Worm (Caenorhabditis elegans) whole organism, young adult: ENCODE results near the gene ska-3.

Experiments
- B0336.3 ChIP-seq: fragments of 200-800 bp; sonication (Bioruptor generic); IDR thresholded peaks from 2 replicates; pipeline ENCODE4 v1.3.6; 2022; ENCODE audit warnings: missing genetic modification characterization, missing compliant biosample characterization
- F10E7.11 ChIP-seq: sonication (generic microtip); optimal IDR thresholded peaks from 2 replicates; lab custom pipeline; 2017; ENCODE audit warnings: mild to moderate bottlenecking, missing genetic modification characterization, moderate library complexity, missing compliant biosample characterization
- F33H1.4 ChIP-seq: fragments of 200-800 bp; sonication (Bioruptor generic); IDR thresholded peaks from 2 replicates; pipeline ENCODE4 v1.3.6; 2022; ENCODE audit warnings: missing genetic modification reagents, missing genetic modification characterization, missing compliant biosample characterization
- F39B2.1 ChIP-seq: fragments of 200-800 bp; sonication (Bioruptor generic); IDR thresholded peaks from 2 replicates; pipeline ENCODE4 v1.3.6; 2022; ENCODE audit warnings: missing genetic modification reagents, missing genetic modification characterization, missing compliant biosample characterization
- F52B5.7 ChIP-seq: sonication (generic microtip); optimal IDR thresholded peaks from 2 replicates; lab custom pipeline; 2016; ENCODE audit warnings: mild to moderate bottlenecking, missing genetic modification characterization, missing compliant biosample characterization
- F57C9.4 ChIP-seq: sonication (generic microtip); optimal IDR thresholded peaks from 2 replicates; lab custom pipeline; 2017; ENCODE audit warnings: mild to moderate bottlenecking, missing genetic modification characterization, missing compliant biosample characterization
- K12H6.12 ChIP-seq: fragments of 200-800 bp; sonication (Bioruptor generic); optimal IDR thresholded peaks from 2 replicates; lab custom pipeline; 2018; ENCODE audit warnings: mild to moderate bottlenecking, missing genetic modification characterization, missing compliant biosample characterization
- Y53F4B.3 ChIP-seq: fragments of 200-800 bp; sonication (Bioruptor generic); IDR thresholded peaks from 2 replicates; pipeline ENCODE4 v1.3.6; 2022; ENCODE audit warnings: missing genetic modification reagents, missing genetic modification characterization, missing compliant biosample characterization
- Y56A3A.18 ChIP-seq: fragments of 200-800 bp; sonication (Bioruptor generic); IDR thresholded peaks from 2 replicates; pipeline ENCODE4 v1.3.6; 2022; ENCODE audit warnings: missing genetic modification reagents, missing genetic modification characterization, missing compliant biosample characterization
- ZK185.1 ChIP-seq: sonication (generic microtip); optimal IDR thresholded peaks from 2 replicates; lab custom pipeline; 2016; ENCODE audit warnings: mild to moderate bottlenecking, missing genetic modification characterization, missing compliant biosample characterization; ENCODE audit not compliant: poor library complexity, severe bottlenecking
- ama-1 ChIP-seq, 3 experiments: fragments of 150-350 bp in 1 of 3; sonication (generic microtip) in 2 of 3; optimal IDR thresholded peaks; 2 replicates each; lab custom pipeline; 2014 to 2018; ENCODE audit warnings: missing biosample characterization in 2 of 3, missing genetic modification characterization in 2 of 3, missing genetic modification reagents in 2 of 3
- atf-7 ChIP-seq: sonication (generic microtip); optimal IDR thresholded peaks from 2 replicates; lab custom pipeline; 2017; ENCODE audit warnings: mild to moderate bottlenecking, missing genetic modification characterization, missing compliant biosample characterization
- attf-5 ChIP-seq: fragments of 200-800 bp; sonication (Bioruptor generic); optimal IDR thresholded peaks from 2 replicates; lab custom pipeline; 2018; ENCODE audit warnings: mild to moderate bottlenecking, missing genetic modification characterization, missing compliant biosample characterization
- ceh-27 ChIP-seq: fragments of 200-800 bp; sonication (Bioruptor generic); optimal IDR thresholded peaks from 2 replicates; lab custom pipeline; 2018; ENCODE audit warnings: mild to moderate bottlenecking, missing genetic modification characterization, moderate library complexity, missing compliant biosample characterization
- ceh-40 ChIP-seq: fragments of 200-800 bp; sonication (Bioruptor generic); IDR thresholded peaks from 2 replicates; pipeline ENCODE4 v1.3.6; 2022; ENCODE audit warnings: missing genetic modification characterization, missing compliant biosample characterization
- dox-1 ChIP-seq: fragments of 200-800 bp; sonication (Bioruptor generic); IDR thresholded peaks from 2 replicates; pipeline ENCODE4 v1.3.6; 2022; ENCODE audit warnings: missing genetic modification reagents, missing genetic modification characterization, missing compliant biosample characterization
- dpff-1 ChIP-seq: sonication (generic microtip); optimal IDR thresholded peaks from 2 replicates; lab custom pipeline; 2017; ENCODE audit warnings: mild to moderate bottlenecking, missing genetic modification characterization, missing compliant biosample characterization
- dpl-1 ChIP-seq: fragments of 150-350 bp; optimal IDR thresholded peaks from 2 replicates; lab custom pipeline; 2014; ENCODE audit warnings: missing biosample characterization, missing genetic modification reagents, missing genetic modification characterization
- efl-1 ChIP-seq: fragments of 150-350 bp; optimal IDR thresholded peaks from 2 replicates; lab custom pipeline; 2014; ENCODE audit warnings: missing biosample characterization, missing genetic modification reagents, missing genetic modification characterization
- egl-18 ChIP-seq: fragments of 200-800 bp; sonication (Bioruptor generic); IDR thresholded peaks from 2 replicates; pipeline ENCODE4 v1.3.6; 2022; ENCODE audit warnings: missing genetic modification reagents, missing genetic modification characterization, missing compliant biosample characterization
- ekl-4 ChIP-seq: fragments of 200-800 bp; sonication (Bioruptor generic); IDR thresholded peaks from 2 replicates; pipeline ENCODE4 v1.3.6; 2022; ENCODE audit warnings: missing genetic modification reagents, missing genetic modification characterization, missing compliant biosample characterization
- fkh-3 ChIP-seq: sonication (generic microtip); optimal IDR thresholded peaks from 2 replicates; lab custom pipeline; 2016; ENCODE audit warnings: mild to moderate bottlenecking, missing genetic modification characterization, missing compliant biosample characterization
- hlh-12 ChIP-seq: sonication (generic microtip); optimal IDR thresholded peaks from 2 replicates; lab custom pipeline; 2016; ENCODE audit warnings: missing genetic modification characterization, missing compliant biosample characterization
- hmg-20 ChIP-seq: fragments of 200-800 bp; sonication (Bioruptor generic); IDR thresholded peaks from 2 replicates; pipeline ENCODE4 v1.3.6; 2022; ENCODE audit warnings: missing genetic modification reagents, missing genetic modification characterization, missing compliant biosample characterization
- hrde-1 ChIP-seq: sonication (generic microtip); optimal IDR thresholded peaks from 2 replicates; lab custom pipeline; 2016; ENCODE audit warnings: missing genetic modification characterization, mild to moderate bottlenecking, missing compliant biosample characterization, moderate library complexity, missing genotype, missing genetic modification reagents, borderline replicate concordance
- hsf-1 ChIP-seq: fragments of 200-800 bp; sonication (Bioruptor generic); IDR thresholded peaks from 2 replicates; pipeline ENCODE4 v1.3.6; 2022; ENCODE audit warnings: missing genetic modification reagents, missing genetic modification characterization, missing compliant biosample characterization
- let-607 ChIP-seq, 2 experiments: fragments of 200-800 bp in 1 of 2; sonication (Bioruptor generic) in 1 of 2; sonication (generic microtip) in 1 of 2; optimal IDR thresholded peaks; 2 replicates each; lab custom pipeline; 2016 to 2018; ENCODE audit warnings: mild to moderate bottlenecking in 2 of 2, missing compliant biosample characterization in 2 of 2, missing genetic modification characterization in 2 of 2, moderate library complexity in 2 of 2, missing genotype in 1 of 2
- lin-54 ChIP-seq: fragments of 200-800 bp; sonication (Bioruptor generic); optimal IDR thresholded peaks from 2 replicates; lab custom pipeline; 2018; ENCODE audit warnings: mild to moderate bottlenecking, missing genetic modification characterization, missing compliant biosample characterization
- lir-1 ChIP-seq: fragments of 200-800 bp; sonication (Bioruptor generic); conservative IDR thresholded peaks from 2 replicates; pipeline ENCODE4 v1.3.6; 2022; ENCODE audit warnings: missing genetic modification reagents, missing genetic modification characterization, missing compliant biosample characterization
- madf-3 ChIP-seq: fragments of 200-800 bp; sonication (Bioruptor generic); IDR thresholded peaks from 2 replicates; pipeline ENCODE4 v1.3.6; 2022; ENCODE audit warnings: missing genetic modification reagents, missing genetic modification characterization, missing compliant biosample characterization
- mxl-1 ChIP-seq: sonication (generic microtip); optimal IDR thresholded peaks from 2 replicates; lab custom pipeline; 2016; ENCODE audit warnings: missing genetic modification characterization, missing compliant biosample characterization
- nfya-1 ChIP-seq: sonication (generic microtip); optimal IDR thresholded peaks from 2 replicates; lab custom pipeline; 2017; ENCODE audit warnings: antibody characterized with exemption, missing compliant biosample characterization, missing genetic modification characterization, borderline replicate concordance; ENCODE audit not compliant: insufficient read depth
- nfyb-1 ChIP-seq: fragments of 200-800 bp; sonication (Bioruptor generic); IDR thresholded peaks from 2 replicates; pipeline ENCODE4 v1.3.6; 2022; ENCODE audit warnings: missing genetic modification reagents, missing genetic modification characterization, missing compliant biosample characterization
- nhr-90 ChIP-seq: sonication (generic microtip); optimal IDR thresholded peaks from 2 replicates; lab custom pipeline; 2016; ENCODE audit warnings: missing genotype, mild to moderate bottlenecking, missing genetic modification characterization, missing compliant biosample characterization
- rpc-1 ChIP-seq, 2 experiments: fragments of 150-350 bp in 1 of 2; sonication (generic microtip) in 1 of 2; optimal IDR thresholded peaks; 2 replicates each; lab custom pipeline; 2014 to 2018; ENCODE audit warnings: missing biosample characterization in 1 of 2, missing genetic modification characterization in 1 of 2, missing genetic modification reagents in 1 of 2, missing genotype in 1 of 2
- snpc-1.3 ChIP-seq: sonication (generic microtip); optimal IDR thresholded peaks from 2 replicates; lab custom pipeline; 2017; ENCODE audit warnings: missing genetic modification characterization, mild to moderate bottlenecking, missing compliant biosample characterization, antibody characterized with exemption, moderate library complexity, missing genotype, missing genetic modification reagents; ENCODE audit not compliant: insufficient read depth
- snpc-3.4 ChIP-seq: sonication (generic microtip); optimal IDR thresholded peaks from 2 replicates; lab custom pipeline; 2017; ENCODE audit warnings: missing genetic modification characterization, mild to moderate bottlenecking, missing compliant biosample characterization, antibody characterized with exemption, moderate library complexity, missing genotype, missing genetic modification reagents
- snpc-4 ChIP-seq, 5 experiments: fragments of 150-350 bp in 1 of 5; sonication (generic microtip) in 4 of 5; optimal IDR thresholded peaks; 2 replicates each; lab custom pipeline; 2014 to 2018; ENCODE audit warnings: missing genetic modification characterization in 5 of 5, missing biosample characterization in 3 of 5, antibody characterized with exemption in 2 of 5, mild to moderate bottlenecking in 2 of 5, missing compliant biosample characterization in 2 of 5, missing genotype in 2 of 5, moderate library complexity in 2 of 5, missing genetic modification reagents in 1 of 5
- somi-1 ChIP-seq: fragments of 200-800 bp; sonication (Bioruptor generic); optimal IDR thresholded peaks from 2 replicates; lab custom pipeline; 2018; ENCODE audit warnings: mild to moderate bottlenecking, missing genetic modification characterization, missing compliant biosample characterization
- unc-130 ChIP-seq: sonication (generic microtip); optimal IDR thresholded peaks from 2 replicates; lab custom pipeline; 2016; ENCODE audit warnings: missing genetic modification reagents, missing genetic modification characterization, missing compliant biosample characterization
- xnd-1 ChIP-seq: sonication (generic microtip); optimal IDR thresholded peaks from 2 replicates; lab custom pipeline; 2016; ENCODE audit warnings: missing genotype, missing genetic modification reagents, missing genetic modification characterization, missing compliant biosample characterization
- ztf-22 ChIP-seq: fragments of 200-800 bp; sonication (Bioruptor generic); optimal IDR thresholded peaks from 2 replicates; lab custom pipeline; 2018; ENCODE audit warnings: mild to moderate bottlenecking, missing genetic modification characterization, moderate library complexity, missing compliant biosample characterization
- ztf-25 ChIP-seq: fragments of 200-800 bp; sonication (Bioruptor generic); IDR thresholded peaks from 2 replicates; pipeline ENCODE4 v1.3.6; 2022; ENCODE audit warnings: missing genetic modification reagents, missing genetic modification characterization, missing compliant biosample characterization
- ztf-26 ChIP-seq: sonication (generic microtip); optimal IDR thresholded peaks from 2 replicates; lab custom pipeline; 2017; ENCODE audit warnings: missing genetic modification characterization, missing compliant biosample characterization
- ztf-28 ChIP-seq: fragments of 200-800 bp; sonication (Bioruptor generic); IDR thresholded peaks from 2 replicates; pipeline ENCODE4 v1.3.6; 2022; ENCODE audit warnings: missing genetic modification reagents, missing genetic modification characterization, missing compliant biosample characterization
- ztf-3 ChIP-seq: fragments of 200-800 bp; sonication (Bioruptor generic); optimal IDR thresholded peaks from 2 replicates; lab custom pipeline; 2018; ENCODE audit warnings: mild to moderate bottlenecking, missing genetic modification characterization, missing compliant biosample characterization
- ztf-6 ChIP-seq: fragments of 200-800 bp; sonication (Bioruptor generic); IDR thresholded peaks from 2 replicates; pipeline ENCODE4 v1.3.6; 2022; ENCODE audit warnings: missing genetic modification reagents, missing genetic modification characterization, missing compliant biosample characterization

Gene ska-3

DNA sequence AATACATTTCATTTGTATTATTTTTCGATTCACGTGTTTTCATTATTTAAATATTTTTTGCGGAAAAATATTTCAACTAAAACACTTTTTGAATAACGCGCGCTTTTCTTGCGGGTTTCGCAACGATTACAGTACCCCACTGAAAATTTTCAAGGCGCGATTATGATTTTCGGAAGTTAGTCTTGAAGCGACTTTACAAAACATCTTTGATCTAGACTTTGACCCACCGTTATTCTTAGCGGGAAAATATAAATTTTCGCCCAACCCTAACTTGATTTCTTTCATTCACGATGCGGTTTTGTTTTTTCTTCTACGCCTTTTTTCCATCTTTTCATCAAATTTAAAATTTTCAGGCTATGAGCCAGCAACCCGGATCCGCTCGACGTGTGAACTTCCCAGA is 49.0 kb upstream of the ska-3 start, which contains the start of gene egg-1 (continued):
- TF ChIP-seq hrde-1 (tag; lab: Kevin White, UChicago) (peak; percentile 8), snpc-4 (GFP tag; optimal IDR thresholded peaks at IDR 0.05; lab: Kevin White, UChicago) (peak; percentile 40), snpc-4 (tag; optimal IDR thresholded peaks at IDR 0.05; lab: Kevin White, UChicago) (peak in 3 of 4 experiments; percentile 8 to 60 (median 59)), K12H6.12 (no peak), ztf-28 (0 out of 2 replicates have a peak, but pooled peaks have one; percentile 58), attf-5 (GFP tag; lab: Kevin White, UChicago) (no peak), Y53F4B.3 (GFP tag; lab: Robert Waterston, UW) (0 out of 2 replicates have a peak, but pooled peaks have one; percentile 17), dpff-1 (tag; lab: Kevin White, UChicago) (no peak), F33H1.4 (peak; percentile 98), egl-18 (GFP tag; lab: Robert Waterston, UW) (no peak), ztf-6 (GFP tag; lab: Robert Waterston, UW) (no peak), madf-3 (GFP tag; lab: Robert Waterston, UW) (peak; percentile 83), ceh-27 (GFP tag; lab: Kevin White, UChicago) (no peak), B0336.3 (GFP tag; lab: Robert Waterston, UW) (peak; percentile 78), fkh-3 (tag; lab: Kevin White, UChicago) (no peak), xnd-1 (tag; lab: Kevin White, UChicago) (peak; percentile 98), somi-1 (GFP tag; lab: Kevin White, UChicago) (no peak), atf-7 (tag; lab: Kevin White, UChicago) (no peak), nfya-1 (tag; lab: Kevin White, UChicago) (no peak), F57C9.4 (no peak), nhr-90 (tag; lab: Kevin White, UChicago) (no peak), lir-1 (peak; percentile 52; the same call in 1 of the 2 replicates), ekl-4 (GFP tag; lab: Robert Waterston, UW) (0 out of 2 replicates have a peak, but pooled peaks have one; percentile 59), F10E7.11 (tag; lab: Kevin White, UChicago) (no peak), ama-1 (optimal IDR thresholded peaks at IDR 0.05; lab: Kevin White, UChicago) (no peak), ama-1 (GFP tag; optimal IDR thresholded peaks at IDR 0.05; lab: Kevin White, UChicago) (no peak), rpc-1 (optimal IDR thresholded peaks at IDR 0.05; lab: Kevin White, UChicago) (no peak), rpc-1 (tag; optimal IDR thresholded peaks at IDR 0.05; lab: Kevin White, UChicago) (no peak), lin-54 (GFP tag; lab: Kevin White, UChicago) (peak; percentile 95), hsf-1 (GFP tag; lab: Robert Waterston, UW) (peak; percentile 89), Y56A3A.18 (GFP tag; lab: Robert Waterston, UW) (no peak), let-607 (tag; optimal IDR thresholded peaks at IDR 0.05; lab: Kevin White, UChicago) (no peak), ZK185.1 (tag; lab: Kevin White, UChicago) (no peak), dox-1 (GFP tag; lab: Robert Waterston, UW) (peak; percentile 87), ztf-25 (GFP tag; lab: Robert Waterston, UW) (no peak), ztf-3 (GFP tag; lab: Kevin White, UChicago) (no peak), snpc-1.3 (tag; lab: Kevin White, UChicago) (peak; percentile 93), mxl-1 (tag; lab: Kevin White, UChicago) (no peak), dpl-1 (GFP tag; lab: Kevin White, UChicago) (peak; percentile 95), nfyb-1 (GFP tag; lab: Robert Waterston, UW) (no peak), hmg-20 (GFP tag; lab: Robert Waterston, UW) (no peak), snpc-3.4 (peak; percentile 93), ztf-26 (tag; lab: Kevin White, UChicago) (no peak), unc-130 (GFP tag; lab: Kevin White, UChicago) (peak; percentile 75), ztf-22 (GFP tag; lab: Kevin White, UChicago) (no peak), hlh-12 (no peak), F39B2.1 (GFP tag; lab: Robert Waterston, UW) (no peak), ceh-40 (no peak), F52B5.7 (no peak), efl-1 (GFP tag; lab: Kevin White, UChicago) (peak; percentile 98)
